Fruit fly (Drosophila melanogaster) whole organism, embryonic: Measurements from ENCODE around the gene DCP2.

ENCODE experiments used
- Adf1 ChIP-seq: fragments of 200-800 bp; sonication (Bioruptor generic); IDR thresholded peaks from 2 replicates; pipeline ENCODE4 v1.3.6; 2022; ENCODE audit warnings: missing biosample characterization, missing genetic modification characterization
- CG10274 ChIP-seq: fragments of 200-800 bp; sonication (Bioruptor generic); optimal IDR thresholded peaks from 3 replicates; lab custom pipeline; 2017; ENCODE audit warnings: missing biosample characterization, mild to moderate bottlenecking, missing genetic modification characterization
- CG11696 ChIP-seq: fragments of 200-800 bp; sonication (Bioruptor generic); IDR thresholded peaks from 2 replicates; pipeline ENCODE4 v1.3.6; 2022; ENCODE audit warnings: missing biosample characterization, missing genetic modification characterization
- CG12236 ChIP-seq: fragments of 200-800 bp; sonication (Bioruptor generic); optimal IDR thresholded peaks from 2 replicates; lab custom pipeline; 2016; ENCODE audit warnings: missing biosample characterization, missing genetic modification characterization
- CG1233 ChIP-seq: fragments of 200-800 bp; sonication (Bioruptor generic); optimal IDR thresholded peaks from 4 replicates; lab custom pipeline; 2018; ENCODE audit warnings: missing biosample characterization, mild to moderate bottlenecking, missing genetic modification characterization
- CG12391 ChIP-seq: fragments of 200-800 bp; sonication (Bioruptor generic); optimal IDR thresholded peaks from 3 replicates; lab custom pipeline; 2018; ENCODE audit warnings: missing biosample characterization, mild to moderate bottlenecking, missing genetic modification characterization, moderate library complexity
- CG1792 ChIP-seq: fragments of 200-800 bp; sonication (Bioruptor generic); optimal IDR thresholded peaks from 2 replicates; lab custom pipeline; 2016; ENCODE audit warnings: missing biosample characterization, missing genetic modification characterization
- CG2678 ChIP-seq: fragments of 200-800 bp; sonication (Bioruptor generic); optimal IDR thresholded peaks from 3 replicates; lab custom pipeline; 2019; ENCODE audit warnings: missing biosample characterization, mild to moderate bottlenecking, missing genetic modification characterization, moderate library complexity
- CG30431 ChIP-seq: fragments of 200-800 bp; sonication (Bioruptor generic); optimal IDR thresholded peaks from 2 replicates; lab custom pipeline; 2017; ENCODE audit warnings: missing biosample characterization, missing genetic modification characterization
- CG32767 ChIP-seq: fragments of 200-800 bp; sonication (Bioruptor generic); IDR thresholded peaks from 2 replicates; pipeline ENCODE4 v1.3.6; 2022; ENCODE audit warnings: missing biosample characterization, missing genetic modification characterization
- CG4404 ChIP-seq: fragments of 200-800 bp; sonication (Bioruptor generic); IDR thresholded peaks from 2 replicates; pipeline ENCODE4 v1.3.6; 2022; ENCODE audit warnings: missing biosample characterization, missing genetic modification characterization
- CG6254 ChIP-seq: fragments of 200-800 bp; sonication (Bioruptor generic); optimal IDR thresholded peaks from 3 replicates; lab custom pipeline; 2017; ENCODE audit warnings: mild to moderate bottlenecking, missing biosample characterization, missing genetic modification reagents, missing genetic modification characterization
- CG6765 ChIP-seq: fragments of 200-800 bp; sonication (Bioruptor generic); optimal IDR thresholded peaks from 3 replicates; lab custom pipeline; 2017; ENCODE audit warnings: missing biosample characterization, mild to moderate bottlenecking, missing genetic modification characterization
- CG6854 ChIP-seq: fragments of 200-800 bp; sonication (Bioruptor generic); optimal IDR thresholded peaks from 3 replicates; lab custom pipeline; 2017; ENCODE audit warnings: missing biosample characterization, mild to moderate bottlenecking, missing genetic modification characterization
- CG7271 ChIP-seq: fragments of 200-800 bp; sonication (Bioruptor generic); optimal IDR thresholded peaks from 2 replicates; lab custom pipeline; 2018; ENCODE audit warnings: missing biosample characterization, mild to moderate bottlenecking, missing genetic modification characterization, moderate library complexity
- CG8478 ChIP-seq: fragments of >200 bp; optimal IDR thresholded peaks from 2 replicates; lab custom pipeline; 2018
- Dad ChIP-seq: fragments of 200-800 bp; sonication (Bioruptor generic); optimal IDR thresholded peaks from 3 replicates; lab custom pipeline; 2016; ENCODE audit warnings: missing biosample characterization, missing genetic modification characterization
- Eip74EF ChIP-seq, 2 experiments: fragments of 200-800 bp in 1 of 2; fragments of >200 bp in 1 of 2; sonication (Bioruptor generic) in 1 of 2; optimal IDR thresholded peaks; 2 replicates each; lab custom pipeline; 2017 to 2019; ENCODE audit warnings: missing biosample characterization in 2 of 2, missing genetic modification characterization in 2 of 2, mild to moderate bottlenecking in 1 of 2, moderate library complexity in 1 of 2
- H15 ChIP-seq: fragments of 200-800 bp; sonication (Bioruptor generic); IDR thresholded peaks from 3 replicates; pipeline ENCODE4 v1.3.6; 2022; ENCODE audit warnings: missing biosample characterization, missing genetic modification characterization
- NC2α ChIP-seq: fragments of 200-800 bp; sonication (Bioruptor generic); optimal IDR thresholded peaks from 2 replicates; lab custom pipeline; 2016; ENCODE audit warnings: missing biosample characterization, missing genetic modification characterization
- Nf-YB ChIP-seq: fragments of 200-800 bp; sonication (Bioruptor generic); optimal IDR thresholded peaks from 3 replicates; lab custom pipeline; 2019; ENCODE audit warnings: missing biosample characterization, mild to moderate bottlenecking, missing genetic modification characterization, moderate library complexity
- Nf-YC ChIP-seq: fragments of 200-800 bp; optimal IDR thresholded peaks from 3 replicates; lab custom pipeline; 2019; ENCODE audit warnings: missing biosample characterization, mild to moderate bottlenecking, missing genetic modification characterization, moderate library complexity
- Oaz ChIP-seq: fragments of 200-800 bp; sonication (Bioruptor generic); IDR thresholded peaks from 2 replicates; pipeline ENCODE4 v1.3.6; 2022; ENCODE audit warnings: missing biosample characterization, missing genetic modification characterization
- Pdp1 ChIP-seq, 2 experiments: fragments of 200-800 bp; sonication (Bioruptor generic); optimal IDR thresholded peaks; 3 replicates each; lab custom pipeline; 2016; ENCODE audit warnings: missing biosample characterization in 2 of 2, missing genetic modification characterization in 2 of 2, mild to moderate bottlenecking in 1 of 2, moderate library complexity in 1 of 2
- Ravus ChIP-seq: fragments of 200-800 bp; sonication (Bioruptor generic); IDR thresholded peaks from 2 replicates; pipeline ENCODE4 v1.3.6; 2022; ENCODE audit warnings: missing biosample characterization, missing genetic modification characterization
- Scr ChIP-seq: fragments of 200-800 bp; sonication (Bioruptor generic); IDR thresholded peaks from 2 replicates; pipeline ENCODE4 v1.3.6; 2022; ENCODE audit warnings: missing biosample characterization, missing genetic modification characterization; ENCODE audit not compliant: partially characterized antibody
- Six4 ChIP-seq: fragments of 200-800 bp; sonication (Bioruptor generic); optimal IDR thresholded peaks from 2 replicates; lab custom pipeline; 2016; ENCODE audit warnings: missing biosample characterization, missing genetic modification characterization
- Sry-β ChIP-seq: fragments of 200-800 bp; sonication (Bioruptor generic); optimal IDR thresholded peaks from 2 replicates; lab custom pipeline; 2018; ENCODE audit warnings: missing biosample characterization, mild to moderate bottlenecking, missing genetic modification characterization, moderate library complexity
- Tbp ChIP-seq: fragments of >200 bp; optimal IDR thresholded peaks from 2 replicates; lab custom pipeline; 2018; ENCODE audit warnings: missing biosample characterization, missing genetic modification characterization
- ara ChIP-seq: fragments of 200-800 bp; sonication (Bioruptor generic); IDR thresholded peaks from 2 replicates; pipeline ENCODE4 v1.3.6; 2022; ENCODE audit warnings: missing biosample characterization, missing genetic modification characterization
- ash1 ChIP-seq: fragments of 200-800 bp; sonication (Bioruptor generic); optimal IDR thresholded peaks from 2 replicates; lab custom pipeline; 2018; ENCODE audit warnings: missing biosample characterization, mild to moderate bottlenecking, missing genetic modification characterization
- danr ChIP-seq: fragments of 200-800 bp; sonication (Bioruptor generic); IDR thresholded peaks from 2 replicates; pipeline ENCODE4 v1.3.6; 2022; ENCODE audit warnings: missing biosample characterization, missing genetic modification characterization
- dati ChIP-seq: fragments of 200-800 bp; sonication (Bioruptor generic); IDR thresholded peaks from 2 replicates; pipeline ENCODE4 v1.3.6; 2022; ENCODE audit warnings: missing biosample characterization, missing genetic modification characterization
- gsb ChIP-seq: fragments of 200-800 bp; sonication (Bioruptor generic); IDR thresholded peaks from 2 replicates; pipeline ENCODE4 v1.3.6; 2022; ENCODE audit warnings: missing biosample characterization, missing genetic modification characterization
- ham ChIP-seq: fragments of 200-800 bp; sonication (Bioruptor generic); IDR thresholded peaks from 2 replicates; pipeline ENCODE4 v1.3.6; 2022; ENCODE audit warnings: missing biosample characterization, missing genetic modification characterization
- inv ChIP-seq: fragments of 200-800 bp; sonication (Bioruptor generic); IDR thresholded peaks from 2 replicates; pipeline ENCODE4 v1.3.6; 2022; ENCODE audit warnings: missing biosample characterization, missing genetic modification characterization; ENCODE audit not compliant: partially characterized antibody
- knrl ChIP-seq: fragments of 200-800 bp; sonication (Bioruptor generic); IDR thresholded peaks from 3 replicates; pipeline ENCODE4 v1.3.6; 2022; ENCODE audit warnings: missing biosample characterization, missing genetic modification characterization; ENCODE audit not compliant: partially characterized antibody
- lab ChIP-seq: fragments of 200-800 bp; sonication (Bioruptor generic); optimal IDR thresholded peaks from 3 replicates; lab custom pipeline; 2017; ENCODE audit warnings: missing biosample characterization, missing genetic modification characterization, mild to moderate bottlenecking, moderate library complexity, missing genetic modification reagents
- pb ChIP-seq: fragments of 200-800 bp; sonication (Bioruptor generic); optimal IDR thresholded peaks from 3 replicates; lab custom pipeline; 2016; ENCODE audit warnings: missing biosample characterization, missing genetic modification characterization
- pfk ChIP-seq: fragments of 200-800 bp; sonication (Bioruptor generic); optimal IDR thresholded peaks from 2 replicates; lab custom pipeline; 2018; ENCODE audit warnings: missing biosample characterization, mild to moderate bottlenecking, missing genetic modification characterization, moderate library complexity
- pnt ChIP-seq: fragments of 200-800 bp; sonication (Bioruptor generic); optimal IDR thresholded peaks from 3 replicates; lab custom pipeline; 2016; ENCODE audit warnings: missing biosample characterization, missing genetic modification characterization
- prd ChIP-seq, 3 experiments: fragments of >200 bp in 2 of 3; fragments of 200-800 bp in 1 of 3; sonication (Bioruptor generic) in 1 of 3; optimal IDR thresholded peaks in 2 of 3; IDR thresholded peaks in 1 of 3; 2 replicates in 2 of 3; 3 replicates in 1 of 3; pipeline versions ENCODE4 v1.3.6 to Lab custom; 2017 to 2022; ENCODE audit warnings: missing biosample characterization in 1 of 3, missing genetic modification characterization in 1 of 3
- sens ChIP-seq: fragments of 200-800 bp; sonication (Bioruptor generic); peaks from one replicate; lab custom pipeline; 2016; ENCODE audit warnings: missing biosample characterization, missing genetic modification characterization
- ssp ChIP-seq: fragments of 200-800 bp; sonication (Bioruptor generic); IDR thresholded peaks from 2 replicates; pipeline ENCODE4 v1.3.6; 2022; ENCODE audit warnings: missing biosample characterization, missing genetic modification characterization
- stwl ChIP-seq: fragments of 200-800 bp; sonication (Bioruptor generic); optimal IDR thresholded peaks from 3 replicates; lab custom pipeline; 2018; ENCODE audit warnings: missing biosample characterization, mild to moderate bottlenecking, missing genetic modification characterization, moderate library complexity
- tna ChIP-seq: fragments of 200-800 bp; sonication (Bioruptor generic); IDR thresholded peaks from 2 replicates; pipeline ENCODE4 v1.3.6; 2022; ENCODE audit warnings: missing biosample characterization, missing genetic modification characterization; ENCODE audit not compliant: partially characterized antibody
- toy ChIP-seq: fragments of 200-800 bp; sonication (Bioruptor generic); IDR thresholded peaks from 2 replicates; pipeline ENCODE4 v1.3.6; 2022; ENCODE audit warnings: missing biosample characterization, missing genetic modification characterization
- twi ChIP-seq: fragments of 200-800 bp; optimal IDR thresholded peaks from 2 replicates; lab custom pipeline; 2019; ENCODE audit warnings: missing biosample characterization, mild to moderate bottlenecking, missing genetic modification characterization, moderate library complexity
- zen ChIP-seq: fragments of 200-800 bp; sonication (Bioruptor generic); optimal IDR thresholded peaks from 3 replicates; lab custom pipeline; 2018; ENCODE audit warnings: missing biosample characterization, mild to moderate bottlenecking, missing genetic modification characterization, moderate library complexity

The DCP2 gene

DNA sequence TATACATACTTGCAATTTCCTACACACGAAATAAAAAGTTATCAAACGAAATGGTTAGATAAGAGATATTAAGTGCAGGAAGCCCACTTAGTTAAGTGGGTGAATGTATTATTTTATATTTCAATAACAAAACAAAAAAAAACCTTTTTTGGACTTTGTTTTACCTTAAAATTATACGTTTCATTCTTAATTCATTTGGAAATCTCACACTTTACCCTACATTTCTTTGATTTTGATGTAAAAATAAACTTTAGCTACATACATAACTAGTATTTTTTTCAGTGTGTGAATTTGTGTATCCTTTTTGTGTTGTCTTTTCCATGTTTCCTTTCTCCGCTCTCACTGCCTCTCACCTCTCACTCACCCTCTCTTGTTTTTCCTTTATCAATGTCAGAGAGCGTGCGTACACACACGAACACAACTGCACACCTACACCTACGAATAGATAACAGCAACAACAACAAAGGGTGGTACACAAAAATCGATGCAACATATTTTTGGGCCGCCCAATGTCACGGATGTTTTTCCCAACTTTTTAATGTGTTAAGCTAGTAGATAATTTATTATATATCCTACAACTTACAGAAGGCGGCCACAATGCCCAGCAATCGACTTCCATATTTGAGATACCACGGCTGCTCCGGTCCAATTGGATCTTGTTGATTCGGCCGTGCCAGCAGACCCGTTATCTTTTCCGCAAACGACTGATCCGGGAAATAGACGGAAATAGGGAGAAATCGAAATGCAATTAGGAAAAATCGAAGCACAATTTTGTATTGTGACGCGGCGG, 10.7 kb downstream of the DCP2 start (continued):
- TF ChIP-seq Tbp (GFP tag; lab: Kevin White, UChicago) (no peak), Oaz (GFP tag; lab: Robert Waterston, UW) (0 out of 2 replicates have a peak, but pooled peaks have one; percentile 23), Six4 (GFP tag; lab: Kevin White, UChicago) (peak; percentile 39), CG30431 (no peak), CG1792 (no peak), Scr (no peak), zen (tag; lab: Kevin White, UChicago) (peak; percentile 44), Nf-YC (tag; lab: Kevin White, UChicago) (peak; percentile 44), CG32767 (0 out of 2 replicates have a peak, but pooled peaks have one; percentile 63), Adf1 (GFP tag; lab: Robert Waterston, UW) (no peak), stwl (tag; lab: Kevin White, UChicago) (no peak), gsb (no peak), pb (GFP tag; lab: Kevin White, UChicago) (no peak), CG7271 (tag; lab: Kevin White, UChicago) (no peak), Eip74EF (GFP tag; optimal IDR thresholded peaks at IDR 0.05; lab: Kevin White, UChicago) (peak in 1 of 2 experiments; percentile 62), NC2α (GFP tag; lab: Kevin White, UChicago) (no peak), CG11696 (GFP tag; lab: Robert Waterston, UW) (0 out of 2 replicates have a peak, but pooled peaks have one; percentile 6), twi (peak; percentile 8), sens (GFP tag; lab: Kevin White, UChicago) (peak; percentile 94), Sry-β (no peak), CG10274 (GFP tag; lab: Kevin White, UChicago) (no peak), CG12236 (GFP tag; lab: Kevin White, UChicago) (peak; percentile 13), Nf-YB (peak; percentile 50), Pdp1 (GFP tag; optimal IDR thresholded peaks at IDR 0.05; lab: Kevin White, UChicago) (peak; percentile 59 to 65), CG8478 (lab: Kevin White, UChicago) (no peak), CG6854 (GFP tag; lab: Kevin White, UChicago) (peak; percentile 64), pfk (GFP tag; lab: Kevin White, UChicago) (no peak), ash1 (GFP tag; lab: Kevin White, UChicago) (no peak), H15 (no peak), CG6765 (GFP tag; lab: Kevin White, UChicago) (peak; percentile 59), danr (GFP tag; lab: Robert Waterston, UW) (0 out of 2 replicates have a peak, but pooled peaks have one; percentile 16), lab (GFP tag; lab: Kevin White, UChicago) (peak; percentile 87), knrl (GFP tag; lab: Robert Waterston, UW) (no peak), Dad (GFP tag; lab: Kevin White, UChicago) (no peak), ssp (GFP tag; lab: Robert Waterston, UW) (no peak), Ravus (GFP tag; lab: Robert Waterston, UW) (no peak), CG12391 (peak; percentile 84), CG2678 (tag; lab: Kevin White, UChicago) (peak; percentile 89), inv (GFP tag; lab: Robert Waterston, UW) (no peak), CG6254 (GFP tag; lab: Kevin White, UChicago) (peak; percentile 46), prd (optimal IDR thresholded peaks at IDR 0.05; lab: Kevin White, UChicago) (no peak), prd (GFP tag; IDR thresholded peaks at IDR 0.05; lab: Robert Waterston, UW) (peak; percentile 58; the same call in 2 of the 3 replicates), pnt (peak; percentile 2), dati (GFP tag; lab: Robert Waterston, UW) (no peak), ara (GFP tag; lab: Robert Waterston, UW) (no peak), CG4404 (GFP tag; lab: Robert Waterston, UW) (no peak), ham (GFP tag; lab: Robert Waterston, UW) (no peak), toy (GFP tag; lab: Robert Waterston, UW) (no peak), CG1233 (GFP tag; lab: Kevin White, UChicago) (peak; percentile 11), tna (GFP tag; lab: Robert Waterston, UW) (no peak)
